Worm (Caenorhabditis elegans): Measurements from ENCODE around the gene K09C8.9.

ce11 chrX:10992177-10992576, 24.6 kb upstream of the K09C8.9 start, which contains the start of gene ver-3:
- TF ChIP-seq cog-1 (tag; optimal IDR thresholded peaks at IDR 0.05) (no peak), flt-1 (GFP tag; IDR thresholded peaks at IDR 0.05) (no peak), med-1 (GFP tag; optimal IDR thresholded peaks at IDR 0.05; ENCODE audit: insufficient read depth) (no peak), tab-1 (GFP tag; IDR thresholded peaks at IDR 0.05) (no peak), T22C8.4 (GFP tag; IDR thresholded peaks at IDR 0.05) (no peak), ztf-29 (GFP tag; IDR thresholded peaks at IDR 0.05) (no peak), klf-2 (GFP tag; conservative IDR thresholded peaks at IDR 0.05) (no peak)

All from whole organism, midembryonic.